Fruit fly (Drosophila melanogaster): ENCODE data around the gene Traf6.

The Traf6 gene

dm6 chrX:8112715-8113114, 44.5 kb downstream of the Traf6 start (continued):
- TF ChIP-seq CG15514 (GFP tag; optimal IDR thresholded peaks at IDR 0.05) (peak; percentile 17), Aef1 (GFP tag; IDR thresholded peaks at IDR 0.05) (peak; percentile 41; the same call in 1 of the 3 replicates), dm (GFP tag; optimal IDR thresholded peaks at IDR 0.05) (no peak), gce (GFP tag; IDR thresholded peaks at IDR 0.05) (no peak), CkIIα-i1 (GFP tag; IDR thresholded peaks at IDR 0.05) (no peak), Kr (GFP tag; optimal IDR thresholded peaks at IDR 0.05) (no peak), amos (GFP tag; IDR thresholded peaks at IDR 0.05; ENCODE audit: partially characterized antibody) (no peak), eve (GFP tag; optimal IDR thresholded peaks at IDR 0.05) (no peak), chinmo (GFP tag; IDR thresholded peaks at IDR 0.05; ENCODE audit: partially characterized antibody) (no peak), dmrt99B (tag; optimal IDR thresholded peaks at IDR 0.05) (peak; percentile 31), Ada2b (GFP tag; IDR thresholded peaks at IDR 0.05) (peak; percentile 16; the same call in 1 of the 2 replicates), chm (GFP tag; IDR thresholded peaks at IDR 0.05) (no peak), CG12236 (GFP tag; optimal IDR thresholded peaks at IDR 0.05) (no peak), H2.0 (GFP tag; IDR thresholded peaks at IDR 0.05) (no peak), CG31441 (GFP tag; IDR thresholded peaks at IDR 0.05) (no peak), tup (GFP tag; optimal IDR thresholded peaks at IDR 0.05) (no peak), hb (GFP tag; IDR thresholded peaks at IDR 0.05; ENCODE audit: partially characterized antibody) (no peak), Dad (GFP tag; optimal IDR thresholded peaks at IDR 0.05) (no peak), nau (GFP tag; optimal IDR thresholded peaks at IDR 0.05) (peak; percentile 27), Rfx (GFP tag; IDR thresholded peaks at IDR 0.05) (peak; percentile 70), Hr51 (GFP tag; optimal IDR thresholded peaks at IDR 0.05) (peak in 1 of 2 experiments; percentile 42), CG9215 (GFP tag; IDR thresholded peaks at IDR 0.05) (0 out of 2 replicates have a peak, but pooled peaks have one; percentile 15), dysf (GFP tag; IDR thresholded peaks at IDR 0.05) (peak; percentile 65; the same call in 2 of the 3 replicates), Med (GFP tag) (peak; percentile 53), MBD-R2 (GFP tag; IDR thresholded peaks at IDR 0.05) (peak; percentile 29; the same call in 1 of the 2 replicates), cg (GFP tag; optimal IDR thresholded peaks at IDR 0.05) (no peak), CG34422 (GFP tag; IDR thresholded peaks at IDR 0.05) (no peak), HmgD (GFP tag; optimal IDR thresholded peaks at IDR 0.05) (no peak), CG30403 (GFP tag; optimal IDR thresholded peaks at IDR 0.05) (peak; percentile 30), ato (GFP tag; IDR thresholded peaks at IDR 0.05; ENCODE audit: partially characterized antibody) (no peak), Hmr (GFP tag; optimal IDR thresholded peaks at IDR 0.05) (peak; percentile 69), eyg (GFP tag; optimal IDR thresholded peaks at IDR 0.05) (no peak), CG14860 (GFP tag; IDR thresholded peaks at IDR 0.05; ENCODE audit: partially characterized antibody) (no peak), CG17186 (GFP tag; optimal IDR thresholded peaks at IDR 0.05) (no peak), CG10565 (GFP tag; optimal IDR thresholded peaks at IDR 0.05) (no peak), CG3726 (GFP tag; IDR thresholded peaks at IDR 0.05) (no peak), so (GFP tag; IDR thresholded peaks at IDR 0.05) (no peak), br (optimal IDR thresholded peaks at IDR 0.05) (no peak), Doc3 (GFP tag; IDR thresholded peaks at IDR 0.05; ENCODE audit: partially characterized antibody) (no peak), CG9817 (tag; optimal IDR thresholded peaks at IDR 0.05) (peak; percentile 19), Nf-YB (GFP tag; optimal IDR thresholded peaks at IDR 0.05) (no peak), jigr1 (GFP tag; IDR thresholded peaks at IDR 0.05) (0 out of 3 replicates have a peak, but pooled peaks have one; percentile 16), Adf1 (GFP tag; IDR thresholded peaks at IDR 0.05) (peak; percentile 11; the same call in 1 of the 2 replicates), Hr78 (GFP tag; optimal IDR thresholded peaks at IDR 0.05) (no peak), CG13287 (GFP tag; IDR thresholded peaks at IDR 0.05; ENCODE audit: partially characterized antibody) (no peak), CG2875 (GFP tag; optimal IDR thresholded peaks at IDR 0.05) (no peak), CG2712 (tag; optimal IDR thresholded peaks at IDR 0.05) (no peak), CG10209 (GFP tag; optimal IDR thresholded peaks at IDR 0.05) (peak; percentile 35), Rx (GFP tag; IDR thresholded peaks at IDR 0.05) (no peak), CG15269 (tag; optimal IDR thresholded peaks at IDR 0.05) (peak; percentile 45)

Data from whole organism, embryonic.